Worm (Caenorhabditis elegans) whole organism, early embryonic: ENCODE measurements around the gene mrpl-42.

Experiments
- B0310.2 ChIP-seq: sonication (generic microtip); optimal IDR thresholded peaks from 2 replicates; lab custom pipeline; 2016; ENCODE audit warnings: mild to moderate bottlenecking, missing genetic modification characterization, missing compliant biosample characterization
- F13C5.2 ChIP-seq: sonication (generic microtip); optimal IDR thresholded peaks from 2 replicates; lab custom pipeline; 2017; ENCODE audit warnings: mild to moderate bottlenecking, missing genetic modification characterization, inconsistent platforms, missing compliant biosample characterization
- aly-1 ChIP-seq: sonication (generic microtip); optimal IDR thresholded peaks from 2 replicates; lab custom pipeline; 2016; ENCODE audit warnings: missing genetic modification characterization, missing compliant biosample characterization
- ama-1 ChIP-seq: fragments of 150-350 bp; optimal IDR thresholded peaks from 2 replicates; lab custom pipeline; 2014
- ceh-13 ChIP-seq: fragments of 200-800 bp; sonication (Bioruptor generic); optimal IDR thresholded peaks from 2 replicates; lab custom pipeline; 2018; ENCODE audit warnings: mild to moderate bottlenecking, missing genetic modification characterization, missing compliant biosample characterization
- ceh-36 ChIP-seq: sonication (generic microtip); optimal IDR thresholded peaks from 2 replicates; lab custom pipeline; 2016; ENCODE audit warnings: missing genetic modification characterization, inconsistent platforms, missing compliant biosample characterization
- ets-7 ChIP-seq: sonication (generic microtip); optimal IDR thresholded peaks from 2 replicates; lab custom pipeline; 2016; ENCODE audit warnings: missing genotype, missing genetic modification characterization, missing compliant biosample characterization
- flt-1 ChIP-seq: fragments of 200-800 bp; sonication (Bioruptor generic); IDR thresholded peaks from 2 replicates; pipeline ENCODE4 v1.3.6; 2022; ENCODE audit warnings: missing genetic modification characterization, missing compliant biosample characterization
- hmbx-1 ChIP-seq: sonication (generic microtip); optimal IDR thresholded peaks from 2 replicates; lab custom pipeline; 2016; ENCODE audit warnings: mild to moderate bottlenecking, missing genetic modification characterization, missing compliant biosample characterization
- hmg-4 ChIP-seq: fragments of 200-800 bp; sonication (Bioruptor generic); optimal IDR thresholded peaks from 2 replicates; lab custom pipeline; 2018; ENCODE audit warnings: mild to moderate bottlenecking, missing genetic modification characterization, missing compliant biosample characterization
- hnd-1 ChIP-seq: sonication (generic microtip); optimal IDR thresholded peaks from 2 replicates; lab custom pipeline; 2016; ENCODE audit warnings: missing genetic modification characterization, missing compliant biosample characterization
- pes-1 ChIP-seq: fragments of 200-800 bp; sonication (Bioruptor generic); IDR thresholded peaks from 2 replicates; pipeline ENCODE4 v1.3.6; 2022; ENCODE audit warnings: missing genetic modification reagents, missing genetic modification characterization, missing compliant biosample characterization
- scrt-1 ChIP-seq: fragments of 200-800 bp; sonication (Bioruptor generic); IDR thresholded peaks from 2 replicates; pipeline ENCODE4 v1.3.6; 2022; ENCODE audit warnings: missing genetic modification characterization, missing compliant biosample characterization
- sea-1 ChIP-seq: fragments of 200-800 bp; sonication (Bioruptor generic); conservative IDR thresholded peaks from 2 replicates; pipeline ENCODE4 v1.3.6; 2022; ENCODE audit warnings: missing genetic modification characterization, missing compliant biosample characterization
- tbx-11 ChIP-seq: fragments of 200-800 bp; sonication (Bioruptor generic); IDR thresholded peaks from 2 replicates; pipeline ENCODE4 v1.3.6; 2022; ENCODE audit warnings: missing genetic modification characterization, missing compliant biosample characterization
- tbx-37 ChIP-seq: fragments of 200-800 bp; sonication (Bioruptor generic); conservative IDR thresholded peaks from 2 replicates; pipeline ENCODE4 v1.3.6; 2022; ENCODE audit warnings: missing genetic modification reagents, missing genetic modification characterization, missing compliant biosample characterization
- tra-4 ChIP-seq: sonication (generic microtip); optimal IDR thresholded peaks from 2 replicates; lab custom pipeline; 2017; ENCODE audit warnings: missing genetic modification characterization, missing compliant biosample characterization

The mrpl-42 gene

DNA sequence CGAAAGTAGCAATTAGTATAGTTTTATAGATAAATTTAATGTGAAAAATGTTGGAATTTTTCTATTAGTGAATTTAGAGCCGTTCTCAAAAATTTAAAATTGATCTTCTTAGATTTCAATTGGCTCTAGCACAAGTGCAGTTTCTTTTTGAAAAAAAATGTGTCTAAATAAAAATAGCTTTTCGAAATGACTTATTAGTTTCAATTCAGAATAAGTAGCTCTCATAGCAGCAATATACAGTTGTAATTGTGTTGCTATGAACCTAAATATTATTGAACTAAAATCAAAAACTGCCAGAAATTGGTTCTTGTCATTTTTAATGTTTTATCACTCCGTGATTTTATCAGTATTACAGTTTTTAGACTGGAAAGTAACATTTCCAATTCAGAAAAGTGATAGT, 23.4 kb upstream of the mrpl-42 start:
- TF ChIP-seq flt-1 (GFP tag; lab: Robert Waterston, UW) (no peak), aly-1 (tag; lab: Kevin White, UChicago) (no peak), tbx-37 (GFP tag; lab: Robert Waterston, UW) (no peak), B0310.2 (tag; lab: Kevin White, UChicago) (no peak), tra-4 (no peak), tbx-11 (no peak), hmg-4 (GFP tag; lab: Kevin White, UChicago) (no peak), ets-7 (no peak), ama-1 (lab: Kevin White, UChicago) (no peak), hmbx-1 (no peak), ceh-36 (tag; lab: Kevin White, UChicago) (no peak), ceh-13 (no peak)

DNA sequence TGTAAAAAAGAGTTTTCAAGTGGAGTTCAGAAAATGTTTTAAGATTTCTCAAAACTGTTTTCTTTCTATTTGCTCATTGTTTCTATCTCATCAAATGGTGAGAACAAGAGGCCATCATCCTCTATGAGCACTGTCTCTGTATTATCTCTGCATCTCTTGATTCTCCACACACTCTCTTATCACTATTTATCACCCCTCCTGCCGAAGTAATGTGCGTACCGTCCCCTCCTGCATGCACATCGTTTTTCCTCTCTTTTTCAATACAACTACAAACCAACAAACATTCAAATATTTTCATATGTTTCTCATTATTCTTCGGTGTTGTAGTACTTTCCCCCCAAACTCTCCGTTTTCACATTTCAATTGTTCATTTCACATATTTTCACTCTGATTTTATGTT, 22.2 kb upstream of the mrpl-42 start:
- TF ChIP-seq ceh-36 (tag; lab: Kevin White, UChicago) (no peak), tbx-37 (GFP tag; lab: Robert Waterston, UW) (no peak), ceh-13 (no peak), sea-1 (GFP tag; lab: Robert Waterston, UW) (no peak), pes-1 (GFP tag; lab: Robert Waterston, UW) (no peak), ama-1 (lab: Kevin White, UChicago) (no peak), B0310.2 (tag; lab: Kevin White, UChicago) (no peak), tbx-11 (no peak), F13C5.2 (tag; lab: Kevin White, UChicago) (no peak), aly-1 (tag; lab: Kevin White, UChicago) (no peak), flt-1 (GFP tag; lab: Robert Waterston, UW) (no peak), tra-4 (no peak)

DNA sequence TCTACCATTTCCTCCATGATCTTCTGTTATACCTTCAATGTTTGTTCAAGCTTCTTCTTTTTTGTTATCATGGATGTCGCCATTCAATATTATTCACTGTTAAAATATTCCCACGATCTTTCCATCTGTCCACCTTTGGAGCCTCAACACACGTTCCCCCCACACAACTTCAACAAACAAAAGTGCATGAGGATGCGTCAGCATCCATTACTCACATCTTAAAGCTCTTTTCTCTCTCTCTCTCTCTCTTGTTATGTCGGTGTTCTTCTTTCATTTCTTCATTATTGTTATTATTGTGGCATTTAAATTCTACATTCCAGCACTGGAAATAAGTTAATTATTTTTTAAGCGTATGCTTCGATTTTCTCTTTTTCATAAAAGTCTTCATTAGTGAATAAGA, 19.8 kb upstream of the mrpl-42 start:
- TF ChIP-seq ceh-13 (no peak), sea-1 (GFP tag; lab: Robert Waterston, UW) (no peak), tbx-37 (GFP tag; lab: Robert Waterston, UW) (no peak), ama-1 (lab: Kevin White, UChicago) (no peak), flt-1 (GFP tag; lab: Robert Waterston, UW) (no peak)

DNA sequence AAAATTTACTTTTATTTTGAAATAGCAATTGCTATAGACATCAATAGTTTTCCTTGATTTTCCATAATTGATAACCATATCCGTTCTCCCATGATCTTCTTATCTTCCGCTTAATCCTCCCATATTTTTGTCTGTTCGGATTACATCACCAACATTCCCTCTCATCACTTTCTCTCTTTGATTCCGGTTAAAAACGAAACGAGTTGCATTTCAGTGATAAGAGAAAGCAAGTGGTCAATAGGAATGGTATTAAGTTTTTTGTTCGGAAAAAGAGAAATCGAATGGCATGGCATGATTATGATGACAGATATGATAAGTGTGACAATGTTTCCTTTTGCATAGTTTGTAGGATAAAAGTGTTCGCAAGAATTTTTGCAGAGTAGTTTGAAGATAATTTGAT, 17.8 kb upstream of the mrpl-42 start:
- TF ChIP-seq tbx-11 = no peak
- TF ChIP-seq aly-1 (tag; lab: Kevin White, UChicago) = no peak
- no peak for TF ChIP-seq pes-1 (GFP tag; lab: Robert Waterston, UW)
- TF ChIP-seq ets-7 = no peak
- no peak for TF ChIP-seq hmg-4 (GFP tag; lab: Kevin White, UChicago)
- TF ChIP-seq tra-4 = no peak
- TF ChIP-seq sea-1 (GFP tag; lab: Robert Waterston, UW) = no peak
- no peak for TF ChIP-seq ama-1 (lab: Kevin White, UChicago)
- TF ChIP-seq tbx-37 (GFP tag; lab: Robert Waterston, UW) = no peak

- TF ChIP-seq flt-1 (GFP tag; lab: Robert Waterston, UW) (no peak), ama-1 (lab: Kevin White, UChicago) (no peak), scrt-1 (GFP tag; lab: Robert Waterston, UW) (no peak), hmg-4 (GFP tag; lab: Kevin White, UChicago) (no peak), tbx-37 (GFP tag; lab: Robert Waterston, UW) (no peak), aly-1 (tag; lab: Kevin White, UChicago) (no peak), ceh-13 (no peak), pes-1 (GFP tag; lab: Robert Waterston, UW) (no peak), hnd-1 (tag; lab: Kevin White, UChicago) (no peak), hmbx-1 (no peak), B0310.2 (tag; lab: Kevin White, UChicago) (no peak)
Measured at ce11 chrIV:9108631-9109030, 14.4 kb upstream of the mrpl-42 start, which contains the start of gene aly-1. TSS of gene aly-1 (plus strand) at chrIV:9108931.

DNA sequence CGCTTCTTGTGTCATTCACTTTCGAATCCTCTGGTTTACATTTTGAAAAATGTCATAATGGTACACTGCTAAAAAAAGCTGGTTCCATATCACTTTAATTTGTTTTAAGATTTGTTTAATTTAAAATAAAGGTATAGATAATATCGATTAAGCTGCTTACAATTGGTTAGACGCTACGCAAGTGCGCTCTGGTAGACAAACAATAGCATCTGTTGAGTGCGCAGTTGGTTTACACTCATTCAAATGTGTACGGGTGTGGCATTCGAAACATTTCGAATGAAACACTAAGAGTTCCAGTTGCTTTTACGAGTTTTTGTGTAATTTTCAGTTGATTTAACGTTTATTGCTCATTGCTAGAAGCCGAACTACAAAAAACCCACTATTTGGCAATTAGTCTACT, 13.2 kb upstream of the mrpl-42 start:
- no peak for TF ChIP-seq sea-1 (GFP tag; lab: Robert Waterston, UW)
- TF ChIP-seq hnd-1 (tag; lab: Kevin White, UChicago) = no peak
- TF ChIP-seq F13C5.2 (tag; lab: Kevin White, UChicago) = peak; percentile 36
- no peak for TF ChIP-seq aly-1 (tag; lab: Kevin White, UChicago)
- no peak for TF ChIP-seq pes-1 (GFP tag; lab: Robert Waterston, UW)
- TF ChIP-seq tbx-37 (GFP tag; lab: Robert Waterston, UW) = no peak
- no peak for TF ChIP-seq hmg-4 (GFP tag; lab: Kevin White, UChicago)
- TF ChIP-seq ceh-13 = no peak

DNA sequence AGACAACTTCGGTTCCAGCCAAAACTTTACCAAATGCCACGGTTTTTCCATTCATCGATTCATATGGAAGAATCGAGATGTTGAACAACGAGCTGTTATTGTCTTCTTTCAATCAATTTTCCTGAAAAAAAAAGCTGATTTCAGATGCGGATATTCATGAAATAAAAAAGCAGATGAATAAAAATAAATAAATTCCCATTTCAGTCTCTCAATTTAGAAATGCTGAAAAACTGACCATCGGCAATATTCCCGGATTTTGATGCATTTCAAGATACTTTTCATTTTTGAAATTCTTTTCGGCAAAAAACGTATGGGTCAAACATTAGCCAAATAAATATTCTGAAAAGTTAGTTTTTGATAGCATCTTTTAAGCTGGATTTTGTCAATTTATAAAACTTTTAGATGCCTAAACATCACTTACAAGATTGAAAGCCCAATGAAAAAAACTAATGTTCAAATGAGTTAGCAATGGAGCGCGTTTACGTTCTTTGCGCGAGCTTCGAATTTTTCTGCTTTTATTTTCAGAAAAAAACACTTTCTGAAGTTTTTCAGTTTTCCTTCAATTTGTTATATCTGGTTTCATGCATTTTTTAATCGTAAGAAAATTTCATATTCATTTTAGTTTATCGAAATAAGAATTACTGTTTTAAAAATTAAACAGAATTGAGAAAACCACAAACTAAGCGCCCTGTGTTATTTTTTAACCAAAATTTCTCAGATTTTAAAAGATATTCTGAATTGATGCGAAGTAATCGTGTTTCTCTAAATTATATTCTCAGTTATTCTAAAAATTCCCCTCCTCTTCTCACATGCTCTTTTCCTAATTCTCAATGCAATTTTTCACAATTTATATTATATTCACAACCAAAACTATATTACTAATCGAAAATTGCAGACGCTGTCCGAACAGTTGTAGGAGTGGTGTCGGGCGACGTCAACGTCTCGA, 10.1 kb upstream of the mrpl-42 start, which contains the start of the genes C01F6.14 and fem-3:
C01F6.14 (minus strand) TSS at position 51 of the 946 bp plus-strand sequence.
fem-3 (plus strand) TSS at position 896 of the 946 bp plus-strand sequence.
- TF ChIP-seq hmg-4 (GFP tag; lab: Kevin White, UChicago) = no peak
- TF ChIP-seq ceh-36 (tag; lab: Kevin White, UChicago) = no peak
- TF ChIP-seq tbx-11 = no peak
- TF ChIP-seq pes-1 (GFP tag; lab: Robert Waterston, UW) = no peak
- no peak for TF ChIP-seq tbx-37 (GFP tag; lab: Robert Waterston, UW)
- no peak for TF ChIP-seq B0310.2 (tag; lab: Kevin White, UChicago)
- TF ChIP-seq scrt-1 (GFP tag; lab: Robert Waterston, UW) = no peak
- no peak for TF ChIP-seq ceh-13
- no peak for TF ChIP-seq tra-4
- TF ChIP-seq ets-7 = no peak
- no peak for TF ChIP-seq sea-1 (GFP tag; lab: Robert Waterston, UW)
- TF ChIP-seq hmbx-1 = no peak
- no peak for TF ChIP-seq aly-1 (tag; lab: Kevin White, UChicago)
- no peak for TF ChIP-seq ama-1 (lab: Kevin White, UChicago)
- TF ChIP-seq F13C5.2 (tag; lab: Kevin White, UChicago) = no peak
- TF ChIP-seq hnd-1 (tag; lab: Kevin White, UChicago) = no peak
- TF ChIP-seq flt-1 (GFP tag; lab: Robert Waterston, UW) = no peak
